Worm (Caenorhabditis elegans): Measurements from ENCODE around the gene C27B7.5.

- TF ChIP-seq nhr-21 (tag; optimal IDR thresholded peaks at IDR 0.05) (no peak), ztf-1 (GFP tag; conservative IDR thresholded peaks at IDR 0.05) (no peak), nhr-237 (tag; optimal IDR thresholded peaks at IDR 0.05) (no peak), zag-1 (tag; optimal IDR thresholded peaks at IDR 0.05) (no peak), mdl-1 (tag; optimal IDR thresholded peaks at IDR 0.05) (no peak)
Observed at ce11 chrIV:8873847-8874246, 27.6 kb upstream of the C27B7.5 start, which contains the start of gene hdl-2.

Measured in whole organism, L2 larva.